Fruit fly (Drosophila melanogaster): ENCODE measurements around the gene Cp16.

The Cp16 gene

dm6 chr3L:8697862-8698261 lies 33.9 kb upstream of the Cp16 start:
- peak; percentile 71 for TF ChIP-seq bab1 (GFP tag; optimal IDR thresholded peaks at IDR 0.05)
- no peak for TF ChIP-seq CG33017 (tag; optimal IDR thresholded peaks at IDR 0.05)
- TF ChIP-seq CG12768 (GFP tag; optimal IDR thresholded peaks at IDR 0.05), result peak; percentile 77
- TF ChIP-seq pad (GFP tag; optimal IDR thresholded peaks at IDR 0.05), result no peak
- TF ChIP-seq CG7101 (tag; optimal IDR thresholded peaks at IDR 0.05), result no peak

dm6 chr3L:8698493-8699166 lies 33.1 kb upstream of the Cp16 start:
- TF ChIP-seq kay (GFP tag; ENCODE audit: borderline replicate concordance) (peak; percentile 17), CG14711 (tag; optimal IDR thresholded peaks at IDR 0.05) (no peak), CG33017 (tag; optimal IDR thresholded peaks at IDR 0.05) (no peak), CG11617 (GFP tag; optimal IDR thresholded peaks at IDR 0.05) (no peak), Crg-1 (GFP tag; optimal IDR thresholded peaks at IDR 0.05) (no peak), CG12768 (GFP tag; optimal IDR thresholded peaks at IDR 0.05) (peak; percentile 38), Clk (GFP tag; optimal IDR thresholded peaks at IDR 0.05) (no peak), cic (GFP tag; optimal IDR thresholded peaks at IDR 0.05) (peak; percentile 80), cnc (optimal IDR thresholded peaks at IDR 0.05) (no peak), bab1 (GFP tag; optimal IDR thresholded peaks at IDR 0.05) (no peak), CG7045 (GFP tag; optimal IDR thresholded peaks at IDR 0.05) (no peak), toe (GFP tag; optimal IDR thresholded peaks at IDR 0.05) (no peak), tj (GFP tag; optimal IDR thresholded peaks at IDR 0.05) (peak; percentile 59), pad (GFP tag; optimal IDR thresholded peaks at IDR 0.05) (no peak), CG1620 (GFP tag; optimal IDR thresholded peaks at IDR 0.05) (no peak)

- TF ChIP-seq Crg-1 (GFP tag; optimal IDR thresholded peaks at IDR 0.05) (no peak), CG1620 (GFP tag; optimal IDR thresholded peaks at IDR 0.05) (peak; percentile 6), toe (GFP tag; optimal IDR thresholded peaks at IDR 0.05) (no peak), CG14711 (tag; optimal IDR thresholded peaks at IDR 0.05) (peak; percentile 18), pad (GFP tag; optimal IDR thresholded peaks at IDR 0.05) (peak; percentile 16), CG5204 (GFP tag; optimal IDR thresholded peaks at IDR 0.05) (peak; percentile 21), bab1 (GFP tag; optimal IDR thresholded peaks at IDR 0.05) (peak; percentile 20), Mnt (GFP tag; optimal IDR thresholded peaks at IDR 0.05) (peak; percentile 25), CG7045 (GFP tag; optimal IDR thresholded peaks at IDR 0.05) (no peak), kay (GFP tag; ENCODE audit: borderline replicate concordance) (peak; percentile 86), ovo (GFP tag; optimal IDR thresholded peaks at IDR 0.05) (no peak)
Observed at dm6 chr3L:8699612-8700011, 32.1 kb upstream of the Cp16 start.

DNA sequence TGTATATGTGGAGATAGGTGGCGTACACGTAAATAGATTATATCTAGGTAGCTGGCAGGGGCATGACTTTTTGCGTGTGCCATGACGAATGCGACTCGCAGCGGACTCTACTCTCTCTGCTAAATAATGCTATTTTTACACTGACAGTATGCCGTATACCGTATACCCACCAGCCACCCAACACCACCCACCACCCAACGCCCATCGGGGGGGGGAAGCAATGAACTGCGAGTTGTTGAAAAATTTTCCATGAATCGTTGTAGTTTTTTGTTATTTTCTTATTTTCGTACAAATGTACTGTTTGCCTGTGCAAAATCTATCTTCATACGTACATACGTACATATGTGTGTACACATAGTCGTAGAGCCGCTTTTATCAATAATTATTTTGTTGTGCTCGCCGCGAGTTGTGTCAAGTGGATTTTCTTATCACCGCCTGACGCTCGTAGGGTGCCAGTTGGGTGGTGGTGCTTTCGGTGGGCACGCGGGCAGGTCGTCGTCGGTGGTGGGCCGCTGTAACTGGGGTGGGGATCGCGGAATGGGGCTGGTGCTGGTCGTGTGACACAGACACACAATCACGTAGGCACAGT lies 31.6 kb upstream of the Cp16 start:
- TF ChIP-seq kay (GFP tag; ENCODE audit: borderline replicate concordance), result peak; percentile 86
- no peak for TF ChIP-seq Clk (GFP tag; optimal IDR thresholded peaks at IDR 0.05)
- TF ChIP-seq tj (GFP tag; optimal IDR thresholded peaks at IDR 0.05), result no peak
- no peak for TF ChIP-seq CG1620 (GFP tag; optimal IDR thresholded peaks at IDR 0.05)
- TF ChIP-seq bab1 (GFP tag; optimal IDR thresholded peaks at IDR 0.05), result peak; percentile 85
- no peak for TF ChIP-seq CG14711 (tag; optimal IDR thresholded peaks at IDR 0.05)
- TF ChIP-seq cic (GFP tag; optimal IDR thresholded peaks at IDR 0.05), result peak; percentile 96
- TF ChIP-seq Crg-1 (GFP tag; optimal IDR thresholded peaks at IDR 0.05), result no peak
- no peak for TF ChIP-seq CG5204 (GFP tag; optimal IDR thresholded peaks at IDR 0.05)
- no peak for TF ChIP-seq CG7045 (GFP tag; optimal IDR thresholded peaks at IDR 0.05)
- TF ChIP-seq CG12768 (GFP tag; optimal IDR thresholded peaks at IDR 0.05), result no peak
- TF ChIP-seq toe (GFP tag; optimal IDR thresholded peaks at IDR 0.05), result no peak
- no peak for TF ChIP-seq CG11617 (GFP tag; optimal IDR thresholded peaks at IDR 0.05)
- TF ChIP-seq pad (GFP tag; optimal IDR thresholded peaks at IDR 0.05), result no peak
- TF ChIP-seq CG33017 (tag; optimal IDR thresholded peaks at IDR 0.05), result no peak
- TF ChIP-seq ovo (GFP tag; optimal IDR thresholded peaks at IDR 0.05), result no peak
- peak; percentile 55 for TF ChIP-seq Mnt (GFP tag; optimal IDR thresholded peaks at IDR 0.05)
- no peak for TF ChIP-seq Hr96 (GFP tag; optimal IDR thresholded peaks at IDR 0.05)
- TF ChIP-seq cnc (optimal IDR thresholded peaks at IDR 0.05), result no peak
- no peak for TF ChIP-seq CG7101 (tag; optimal IDR thresholded peaks at IDR 0.05)

dm6 chr3L:8700643-8701208 lies 31.0 kb upstream of the Cp16 start:
- peak; percentile 34 for TF ChIP-seq Clk (GFP tag; optimal IDR thresholded peaks at IDR 0.05)
- TF ChIP-seq bab1 (GFP tag; optimal IDR thresholded peaks at IDR 0.05), result no peak
- peak; percentile 79 for TF ChIP-seq CG7045 (GFP tag; optimal IDR thresholded peaks at IDR 0.05)
- TF ChIP-seq toe (GFP tag; optimal IDR thresholded peaks at IDR 0.05), result peak; percentile 77
- peak; percentile 95 for TF ChIP-seq CG7101 (tag; optimal IDR thresholded peaks at IDR 0.05)
- peak; percentile 90 for TF ChIP-seq kay (GFP tag; ENCODE audit: borderline replicate concordance)
- peak; percentile 47 for TF ChIP-seq CG1620 (GFP tag; optimal IDR thresholded peaks at IDR 0.05)
- peak; percentile 37 for TF ChIP-seq Mnt (GFP tag; optimal IDR thresholded peaks at IDR 0.05)
- TF ChIP-seq pad (GFP tag; optimal IDR thresholded peaks at IDR 0.05), result peak; percentile 63
- peak; percentile 94 for TF ChIP-seq CG11617 (GFP tag; optimal IDR thresholded peaks at IDR 0.05)
- TF ChIP-seq CG14711 (tag; optimal IDR thresholded peaks at IDR 0.05), result peak; percentile 49
- no peak for TF ChIP-seq cic (GFP tag; optimal IDR thresholded peaks at IDR 0.05)
- no peak for TF ChIP-seq cnc (optimal IDR thresholded peaks at IDR 0.05)
- TF ChIP-seq Crg-1 (GFP tag; optimal IDR thresholded peaks at IDR 0.05), result peak; percentile 4
- peak; percentile 57 for TF ChIP-seq tj (GFP tag; optimal IDR thresholded peaks at IDR 0.05)
- TF ChIP-seq CG12768 (GFP tag; optimal IDR thresholded peaks at IDR 0.05), result peak; percentile 78
- peak; percentile 51 for TF ChIP-seq ovo (GFP tag; optimal IDR thresholded peaks at IDR 0.05)
- peak; percentile 88 for TF ChIP-seq Hr96 (GFP tag; optimal IDR thresholded peaks at IDR 0.05)
- peak; percentile 84 for TF ChIP-seq CG33017 (tag; optimal IDR thresholded peaks at IDR 0.05)
- TF ChIP-seq CG5204 (GFP tag; optimal IDR thresholded peaks at IDR 0.05), result peak; percentile 89

Measured in whole organism, adult.